Worm (Caenorhabditis elegans) whole organism, young adult: ENCODE data around the gene R04F11.3.

Experiments used
- ama-1 ChIP-seq, 3 experiments: fragments of 150-350 bp in 1 of 3; sonication (generic microtip) in 2 of 3; optimal IDR thresholded peaks; 2 replicates each; lab custom pipeline; 2014 to 2018; ENCODE audit warnings: missing biosample characterization in 2 of 3, missing genetic modification characterization in 2 of 3, missing genetic modification reagents in 2 of 3
- ccch-3 ChIP-seq: fragments of 200-800 bp; sonication (Bioruptor generic); optimal IDR thresholded peaks from 2 replicates; lab custom pipeline; 2018; ENCODE audit warnings: mild to moderate bottlenecking, missing genetic modification characterization, missing compliant biosample characterization
- lag-1 ChIP-seq: fragments of 200-800 bp; sonication (Bioruptor generic); IDR thresholded peaks from 2 replicates; pipeline ENCODE4 v1.3.6; 2022; ENCODE audit warnings: missing genetic modification reagents, missing genetic modification characterization, missing compliant biosample characterization
- pbrm-1 ChIP-seq: fragments of 200-800 bp; sonication (Bioruptor generic); IDR thresholded peaks from 2 replicates; pipeline ENCODE4 v1.3.6; 2022; ENCODE audit warnings: missing genetic modification reagents, missing genetic modification characterization, missing compliant biosample characterization

ce11 chrV:12352445-12352844 is 35.5 kb upstream of the R04F11.3 start, which contains the start of gene sqt-3:
- TF ChIP-seq ccch-3 (GFP tag; lab: Kevin White, UChicago), result no peak
- TF ChIP-seq lag-1, result no peak
- no peak for TF ChIP-seq ama-1 (optimal IDR thresholded peaks at IDR 0.05; lab: Kevin White, UChicago)
- TF ChIP-seq ama-1 (GFP tag; optimal IDR thresholded peaks at IDR 0.05; lab: Kevin White, UChicago), result no peak
- no peak for TF ChIP-seq pbrm-1 (GFP tag; lab: Robert Waterston, UW)
